Worm (Caenorhabditis elegans) whole organism, L1 larva: ENCODE results near the gene lgc-40.

Experiments
- C04F5.9 ChIP-seq: sonication (generic microtip); optimal IDR thresholded peaks from 2 replicates; lab custom pipeline; 2016; ENCODE audit warnings: missing genetic modification characterization, missing compliant biosample characterization
- C16A3.4 ChIP-seq: fragments of 150-350 bp; optimal IDR thresholded peaks from 2 replicates; lab custom pipeline; 2014; ENCODE audit warnings: missing biosample characterization, missing genetic modification characterization
- Y116A8C.19 ChIP-seq: sonication (generic microtip); optimal IDR thresholded peaks from 2 replicates; lab custom pipeline; 2016; ENCODE audit warnings: missing compliant biosample characterization, missing genetic modification characterization, borderline replicate concordance
- alr-1 ChIP-seq: fragments of 200-800 bp; sonication (Bioruptor generic); optimal IDR thresholded peaks from 2 replicates; lab custom pipeline; 2018; ENCODE audit warnings: borderline replicate concordance, mild to moderate bottlenecking, missing genetic modification characterization, missing compliant biosample characterization
- ceh-63 ChIP-seq: fragments of 200-800 bp; sonication (Bioruptor generic); optimal IDR thresholded peaks from 2 replicates; lab custom pipeline; 2018; ENCODE audit warnings: mild to moderate bottlenecking, missing genetic modification characterization, missing compliant biosample characterization
- ceh-82 ChIP-seq, 3 experiments: fragments of 150-350 bp in 1 of 3; sonication (generic microtip) in 2 of 3; optimal IDR thresholded peaks; 2 replicates each; lab custom pipeline; 2014 to 2017; ENCODE audit warnings: missing biosample characterization in 3 of 3, missing genetic modification characterization in 3 of 3
- ceh-88 ChIP-seq: fragments of 200-800 bp; sonication (Bioruptor generic); IDR thresholded peaks from 2 replicates; pipeline ENCODE4 v1.3.6; 2022; ENCODE audit warnings: missing genetic modification characterization, missing compliant biosample characterization
- dpl-1 ChIP-seq, 3 experiments: fragments of 150-350 bp in 2 of 3; sonication (generic microtip) in 1 of 3; optimal IDR thresholded peaks; 2 replicates each; lab custom pipeline; 2014 to 2017; ENCODE audit warnings: missing biosample characterization in 3 of 3, missing genetic modification characterization in 3 of 3, missing genetic modification reagents in 3 of 3
- efl-1 ChIP-seq, 4 experiments: fragments of 150-350 bp; optimal IDR thresholded peaks in 3 of 4; peaks in 1 of 4; 1 replicate in 1 of 4; 2 replicates in 3 of 4; lab custom pipeline; 2014; ENCODE audit warnings: missing biosample characterization in 2 of 4, missing genetic modification characterization in 2 of 4, missing genetic modification reagents in 2 of 4
- egl-13 ChIP-seq: sonication (generic microtip); optimal IDR thresholded peaks from 2 replicates; lab custom pipeline; 2016; ENCODE audit warnings: missing genotype, missing genetic modification reagents, missing genetic modification characterization, missing compliant biosample characterization
- egl-27 ChIP-seq, 2 experiments: fragments of 150-350 bp in 1 of 2; sonication (generic microtip); optimal IDR thresholded peaks; 3 replicates each; lab custom pipeline; 2017 to 2018; ENCODE audit warnings: missing biosample characterization in 2 of 2, missing genetic modification characterization in 2 of 2, missing genetic modification reagents in 2 of 2
- elt-2 ChIP-seq: sonication (generic microtip); optimal IDR thresholded peaks from 2 replicates; lab custom pipeline; 2016; ENCODE audit warnings: missing genetic modification characterization, mild to moderate bottlenecking, inconsistent platforms, missing compliant biosample characterization, missing genetic modification reagents
- elt-3 ChIP-seq, 6 experiments: fragments of 150-350 bp in 1 of 6; sonication (generic microtip); optimal IDR thresholded peaks; 2 replicates each; lab custom pipeline; 2017 to 2018; ENCODE audit warnings: missing biosample characterization in 6 of 6, missing genetic modification characterization in 6 of 6, inconsistent platforms in 1 of 6
- grh-1 ChIP-seq: fragments of 200-800 bp; sonication (Bioruptor generic); IDR thresholded peaks from 2 replicates; pipeline ENCODE4 v1.3.6; 2022; ENCODE audit warnings: missing genetic modification reagents, missing genetic modification characterization, missing compliant biosample characterization
- hpl-2 ChIP-seq: fragments of 150-350 bp; optimal IDR thresholded peaks from 2 replicates; lab custom pipeline; 2014; ENCODE audit warnings: missing biosample characterization, missing genetic modification reagents, missing genetic modification characterization
- isw-1 ChIP-seq: fragments of 200-800 bp; sonication (Bioruptor generic); IDR thresholded peaks from 2 replicates; pipeline ENCODE4 v1.3.6; 2022; ENCODE audit warnings: missing genetic modification characterization, missing compliant biosample characterization
- lin-13 ChIP-seq: fragments of 150-350 bp; optimal IDR thresholded peaks from 2 replicates; lab custom pipeline; 2014; ENCODE audit warnings: missing biosample characterization, missing genetic modification reagents, missing genetic modification characterization
- lin-14 ChIP-seq: fragments of 200-800 bp; sonication (Bioruptor generic); optimal IDR thresholded peaks from 2 replicates; lab custom pipeline; 2018; ENCODE audit warnings: mild to moderate bottlenecking, missing genetic modification characterization, moderate library complexity, missing compliant biosample characterization
- lin-35 ChIP-seq, 2 experiments: fragments of 150-350 bp; optimal IDR thresholded peaks; 2 replicates each; lab custom pipeline; 2014; ENCODE audit warnings: missing biosample characterization in 2 of 2, missing genetic modification characterization in 2 of 2, missing genetic modification reagents in 2 of 2
- lir-3 ChIP-seq: sonication (generic microtip); optimal IDR thresholded peaks from 2 replicates; lab custom pipeline; 2016; ENCODE audit warnings: mild to moderate bottlenecking, missing genetic modification characterization, moderate library complexity, missing compliant biosample characterization; ENCODE audit not compliant: poor library complexity
- mab-9 ChIP-seq: fragments of 200-800 bp; sonication (Bioruptor generic); IDR thresholded peaks from 2 replicates; pipeline ENCODE4 v1.3.6; 2022; ENCODE audit warnings: missing genetic modification reagents, missing genetic modification characterization, missing compliant biosample characterization
- mdl-1 ChIP-seq, 2 experiments: fragments of 150-350 bp; optimal IDR thresholded peaks; 2 replicates each; lab custom pipeline; 2014 to 2017; ENCODE audit warnings: missing biosample characterization in 2 of 2, missing genetic modification characterization in 2 of 2, inconsistent platforms in 1 of 2
- nhr-12 ChIP-seq: sonication (generic microtip); optimal IDR thresholded peaks from 2 replicates; lab custom pipeline; 2017; ENCODE audit warnings: missing biosample characterization, missing genetic modification characterization
- nhr-19 ChIP-seq: fragments of 200-800 bp; sonication (Bioruptor generic); conservative IDR thresholded peaks from 2 replicates; pipeline ENCODE4 v1.3.6; 2022; ENCODE audit warnings: missing genetic modification characterization, missing compliant biosample characterization
- nhr-20 ChIP-seq: sonication (generic microtip); optimal IDR thresholded peaks from 2 replicates; lab custom pipeline; 2016; ENCODE audit warnings: mild to moderate bottlenecking, missing genetic modification characterization, missing compliant biosample characterization
- nhr-237 ChIP-seq: fragments of 150-350 bp; optimal IDR thresholded peaks from 2 replicates; lab custom pipeline; 2014; ENCODE audit warnings: missing biosample characterization, missing genetic modification characterization
- nhr-47 ChIP-seq: sonication (generic microtip); optimal IDR thresholded peaks from 2 replicates; lab custom pipeline; 2016; ENCODE audit warnings: mild to moderate bottlenecking, missing genetic modification characterization, moderate library complexity, missing compliant biosample characterization
- nhr-71 ChIP-seq: sonication (generic microtip); optimal IDR thresholded peaks from 2 replicates; lab custom pipeline; 2016; ENCODE audit warnings: mild to moderate bottlenecking, missing genetic modification characterization, moderate library complexity, missing compliant biosample characterization
- nhr-85 ChIP-seq: sonication (generic microtip); peaks from one replicate; lab custom pipeline; 2016; ENCODE audit warnings: missing genetic modification characterization, inconsistent platforms, missing compliant biosample characterization
- nhr-90 ChIP-seq: sonication (generic microtip); optimal IDR thresholded peaks from 2 replicates; lab custom pipeline; 2016; ENCODE audit warnings: mild to moderate bottlenecking, missing genetic modification characterization, missing compliant biosample characterization; ENCODE audit not compliant: poor library complexity
- skn-1 ChIP-seq: fragments of 150-350 bp; optimal IDR thresholded peaks from 2 replicates; lab custom pipeline; 2014; ENCODE audit warnings: missing biosample characterization, missing genetic modification characterization
- snu-23 ChIP-seq: sonication (generic microtip); optimal IDR thresholded peaks from 2 replicates; lab custom pipeline; 2016; ENCODE audit warnings: missing genetic modification characterization, missing compliant biosample characterization
- sox-4 ChIP-seq: sonication (generic microtip); optimal IDR thresholded peaks from 2 replicates; lab custom pipeline; 2016; ENCODE audit warnings: missing genetic modification characterization, missing compliant biosample characterization
- sup-37 ChIP-seq: fragments of 200-800 bp; sonication (Bioruptor generic); optimal IDR thresholded peaks from 2 replicates; lab custom pipeline; 2018; ENCODE audit warnings: mild to moderate bottlenecking, missing genetic modification characterization, missing compliant biosample characterization
- swsn-7 ChIP-seq: sonication (generic microtip); optimal IDR thresholded peaks from 2 replicates; lab custom pipeline; 2016; ENCODE audit warnings: missing genetic modification characterization, missing compliant biosample characterization
- tbx-2 ChIP-seq: sonication (generic microtip); optimal IDR thresholded peaks from 2 replicates; lab custom pipeline; 2016; ENCODE audit warnings: missing genetic modification characterization, missing compliant biosample characterization
- zip-4 ChIP-seq: fragments of 200-800 bp; sonication (Bioruptor generic); optimal IDR thresholded peaks from 2 replicates; lab custom pipeline; 2018; ENCODE audit warnings: mild to moderate bottlenecking, missing genetic modification characterization, moderate library complexity, missing compliant biosample characterization

Gene lgc-40

ce11 chrX:2317480-2317879, 42.4 kb upstream of the lgc-40 start:
- no peak for TF ChIP-seq egl-13 (tag; lab: Kevin White, UChicago)
- no peak for TF ChIP-seq swsn-7 (tag; lab: Kevin White, UChicago)
- TF ChIP-seq nhr-19 (GFP tag; lab: Robert Waterston, UW): 0 out of 2 replicates have a peak, but pooled peaks have one; percentile 13
- peak; percentile 57 for TF ChIP-seq nhr-90 (tag; lab: Kevin White, UChicago)
- TF ChIP-seq sox-4 (tag; lab: Kevin White, UChicago): no peak
- TF ChIP-seq elt-3 (tag; optimal IDR thresholded peaks at IDR 0.05; lab: Kevin White, UChicago): peak in 1 of 6 experiments; percentile 58
- no peak for TF ChIP-seq efl-1 (optimal IDR thresholded peaks at IDR 0.05; lab: Kevin White, UChicago)
- TF ChIP-seq efl-1 (GFP tag; optimal IDR thresholded peaks at IDR 0.05 in 1 of 2; lab: Kevin White, UChicago): no peak
- peak; percentile 5 for TF ChIP-seq tbx-2 (tag; lab: Kevin White, UChicago)
- no peak for TF ChIP-seq Y116A8C.19 (tag; lab: Kevin White, UChicago)
- no peak for TF ChIP-seq zip-4
- peak; percentile 2 for TF ChIP-seq C16A3.4
- peak in 1 of 2 experiments; percentile 70 for TF ChIP-seq lin-35 (GFP tag; optimal IDR thresholded peaks at IDR 0.05; lab: Kevin White, UChicago)
- TF ChIP-seq skn-1 (tag; lab: Kevin White, UChicago): no peak
- TF ChIP-seq lir-3 (tag; lab: Kevin White, UChicago): peak; percentile 12
- TF ChIP-seq ceh-88 (GFP tag; lab: Robert Waterston, UW): no peak
- peak; percentile 89 for TF ChIP-seq nhr-85
- peak; percentile 63 for TF ChIP-seq snu-23 (GFP tag; lab: Kevin White, UChicago)
- peak in 1 of 2 experiments; percentile 34 for TF ChIP-seq mdl-1 (tag; optimal IDR thresholded peaks at IDR 0.05; lab: Kevin White, UChicago)
- TF ChIP-seq nhr-20 (tag; lab: Kevin White, UChicago): peak; percentile 52
- TF ChIP-seq nhr-47 (tag; lab: Kevin White, UChicago): no peak
- no peak for TF ChIP-seq elt-2 (tag; lab: Kevin White, UChicago)
- TF ChIP-seq lin-14 (GFP tag; lab: Kevin White, UChicago): peak; percentile 51
- TF ChIP-seq ceh-82 (tag; optimal IDR thresholded peaks at IDR 0.05; lab: Kevin White, UChicago): no peak
- TF ChIP-seq nhr-71: peak; percentile 57
- TF ChIP-seq hpl-2 (GFP tag; lab: Kevin White, UChicago): no peak
- TF ChIP-seq grh-1 (GFP tag; lab: Robert Waterston, UW): no peak

ce11 chrX:2319238-2319637, 40.7 kb upstream of the lgc-40 start, which contains the start of gene aakg-4:
TSS of gene aakg-4 (minus strand) at chrX:2319338.
- TF ChIP-seq dpl-1 (GFP tag; optimal IDR thresholded peaks at IDR 0.05; lab: Kevin White, UChicago) (no peak), nhr-12 (no peak), mdl-1 (tag; optimal IDR thresholded peaks at IDR 0.05; lab: Kevin White, UChicago) (no peak), isw-1 (GFP tag; lab: Robert Waterston, UW) (no peak), lin-35 (GFP tag; optimal IDR thresholded peaks at IDR 0.05; lab: Kevin White, UChicago) (no peak), nhr-90 (tag; lab: Kevin White, UChicago) (no peak), alr-1 (no peak), lir-3 (tag; lab: Kevin White, UChicago) (no peak), C04F5.9 (tag; lab: Kevin White, UChicago) (no peak), mab-9 (no peak), egl-27 (tag; optimal IDR thresholded peaks at IDR 0.05; lab: Kevin White, UChicago) (no peak), sup-37 (GFP tag; lab: Kevin White, UChicago) (no peak), nhr-237 (tag; lab: Kevin White, UChicago) (no peak), ceh-63 (GFP tag; lab: Kevin White, UChicago) (no peak), lin-13 (GFP tag; lab: Kevin White, UChicago) (no peak), hpl-2 (GFP tag; lab: Kevin White, UChicago) (no peak)
